Fruit fly (Drosophila melanogaster) whole organism, wandering third instar larva: ENCODE data around the gene Fatp1.

ENCODE experiments used
- dmrt93B ChIP-seq: fragments of 200-800 bp; sonication (Bioruptor generic); optimal IDR thresholded peaks from 2 replicates; lab custom pipeline; 2018; ENCODE audit warnings: missing biosample characterization, mild to moderate bottlenecking, missing genetic modification characterization
- ey ChIP-seq: fragments of 200-800 bp; sonication (Bioruptor generic); optimal IDR thresholded peaks from 2 replicates; lab custom pipeline; 2016; ENCODE audit warnings: missing biosample characterization, missing genetic modification characterization
- fru ChIP-seq: fragments of 200-800 bp; sonication (Bioruptor generic); optimal IDR thresholded peaks from 3 replicates; lab custom pipeline; 2016; ENCODE audit warnings: missing biosample characterization, mild to moderate bottlenecking, missing genetic modification characterization

- TF ChIP-seq dmrt93B (no peak), fru (GFP tag; lab: Kevin White, UChicago) (no peak), ey (GFP tag; lab: Kevin White, UChicago) (no peak)
Measured at dm6 chr2L:10476879-10477278, 40.1 kb downstream of the Fatp1 start, which contains the start of gene RluA-2.
